Fruit fly (Drosophila melanogaster): Measurements from ENCODE around the gene PKD.

Gene PKD

DNA sequence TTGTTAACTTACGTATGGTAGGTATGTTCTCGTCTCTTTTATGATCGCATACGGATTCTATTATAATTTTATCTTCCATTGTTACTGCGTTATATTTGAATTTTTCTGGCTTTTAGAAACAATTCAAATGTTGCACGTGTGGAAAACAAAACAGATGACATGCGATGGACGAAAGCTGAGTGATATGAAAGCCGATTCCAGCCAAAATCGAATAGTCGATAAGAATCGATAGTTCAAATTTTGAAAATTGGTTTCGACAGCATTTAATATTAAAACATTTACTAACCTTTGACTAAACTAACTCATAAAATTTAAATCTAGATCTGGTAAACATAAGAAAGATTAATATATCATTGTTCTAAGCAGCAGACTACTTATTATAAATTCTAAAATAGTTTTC, 12.6 kb downstream of the PKD start, which contains the start of gene Polr1E:
Gene Polr1E (minus strand): TSS at position 160 of the 400 bp plus-strand sequence.
- TF ChIP-seq CG34376 (GFP tag; optimal IDR thresholded peaks at IDR 0.05), result no peak
- TF ChIP-seq sna (GFP tag; IDR thresholded peaks at IDR 0.05; ENCODE audit: partially characterized antibody), result peak; percentile 35; the same call in 1 of the 2 replicates
- peak; percentile 0 for TF ChIP-seq CG15601 (tag; optimal IDR thresholded peaks at IDR 0.05)
- TF ChIP-seq CG10147 (GFP tag; optimal IDR thresholded peaks at IDR 0.05), result peak; percentile 9
- TF ChIP-seq sens (GFP tag), result peak; percentile 70
- peak; percentile 94 for TF ChIP-seq E2f2 (GFP tag; IDR thresholded peaks at IDR 0.05)
- peak; percentile 57 for TF ChIP-seq gro (GFP tag; optimal IDR thresholded peaks at IDR 0.05)
- no peak for TF ChIP-seq Trl (optimal IDR thresholded peaks at IDR 0.05)
- TF ChIP-seq Trl (GFP tag; optimal IDR thresholded peaks at IDR 0.05), result no peak
- TF ChIP-seq CG7357 (GFP tag; IDR thresholded peaks at IDR 0.05), result no peak
- peak; percentile 12 for TF ChIP-seq CG8924 (tag; optimal IDR thresholded peaks at IDR 0.05)
- TF ChIP-seq CG2116 (GFP tag; optimal IDR thresholded peaks at IDR 0.05), result peak; percentile 65
- peak; percentile 60 for TF ChIP-seq trem (tag; optimal IDR thresholded peaks at IDR 0.05)
- TF ChIP-seq CrebB (tag; optimal IDR thresholded peaks at IDR 0.05), result peak; percentile 8
- no peak for TF ChIP-seq odd (GFP tag; optimal IDR thresholded peaks at IDR 0.05)
- no peak for TF ChIP-seq abd-A (tag; optimal IDR thresholded peaks at IDR 0.05)
- peak; percentile 30 for TF ChIP-seq Mad (GFP tag; optimal IDR thresholded peaks at IDR 0.05)
- peak; percentile 41 for TF ChIP-seq HmgZ (tag; optimal IDR thresholded peaks at IDR 0.05)
- TF ChIP-seq dm (GFP tag; optimal IDR thresholded peaks at IDR 0.05), result peak; percentile 99
- peak; percentile 37 for TF ChIP-seq CG30020 (tag; optimal IDR thresholded peaks at IDR 0.05)
- TF ChIP-seq CG14667 (GFP tag; IDR thresholded peaks at IDR 0.05), result no peak
- TF ChIP-seq NfI (GFP tag; optimal IDR thresholded peaks at IDR 0.05), result no peak
- no peak for TF ChIP-seq Nf-YA (GFP tag; IDR thresholded peaks at IDR 0.05)
- peak; percentile 60 for TF ChIP-seq CoRest (tag; optimal IDR thresholded peaks at IDR 0.05)
- TF ChIP-seq CG10543 (GFP tag; optimal IDR thresholded peaks at IDR 0.05), result no peak
- peak; percentile 44; the same call in 1 of the 2 replicates for TF ChIP-seq nerfin-2 (GFP tag; IDR thresholded peaks at IDR 0.05; ENCODE audit: partially characterized antibody)
- no peak for TF ChIP-seq CG13775 (GFP tag; optimal IDR thresholded peaks at IDR 0.05)
- TF ChIP-seq CG6272 (GFP tag; IDR thresholded peaks at IDR 0.05), result no peak
- TF ChIP-seq twi (tag; optimal IDR thresholded peaks at IDR 0.05), result peak; percentile 49
- peak; percentile 18 for TF ChIP-seq CG12391 (tag; optimal IDR thresholded peaks at IDR 0.05)
- no peak for TF ChIP-seq Tbp (GFP tag; optimal IDR thresholded peaks at IDR 0.05)
- TF ChIP-seq lilli (GFP tag; optimal IDR thresholded peaks at IDR 0.05), result peak; percentile 11
- TF ChIP-seq h (optimal IDR thresholded peaks at IDR 0.05), result no peak
- TF ChIP-seq inv (GFP tag; IDR thresholded peaks at IDR 0.05; ENCODE audit: partially characterized antibody), result peak; percentile 57
- peak; percentile 99 for TF ChIP-seq stwl (tag; optimal IDR thresholded peaks at IDR 0.05)
- 0 out of 2 replicates have a peak, but pooled peaks have one; percentile 36 for TF ChIP-seq CG42726 (GFP tag; IDR thresholded peaks at IDR 0.05; ENCODE audit: partially characterized antibody)
- TF ChIP-seq CG7963 (GFP tag; IDR thresholded peaks at IDR 0.05; ENCODE audit: partially characterized antibody), result peak; percentile 67; the same call in 2 of the 3 replicates
- peak; percentile 63; the same call in 1 of the 3 replicates for TF ChIP-seq CG2199 (GFP tag; IDR thresholded peaks at IDR 0.05)
- no peak for TF ChIP-seq H15 (GFP tag; IDR thresholded peaks at IDR 0.05)
- peak; percentile 26; the same call in 1 of the 2 replicates for TF ChIP-seq chm (GFP tag; IDR thresholded peaks at IDR 0.05)
- TF ChIP-seq Bgb (GFP tag; IDR thresholded peaks at IDR 0.05; ENCODE audit: partially characterized antibody), result peak; percentile 80
- no peak for TF ChIP-seq tio (GFP tag; optimal IDR thresholded peaks at IDR 0.05)
- TF ChIP-seq MBD-R2 (GFP tag; IDR thresholded peaks at IDR 0.05), result peak; percentile 97
- no peak for TF ChIP-seq CG30431 (GFP tag; optimal IDR thresholded peaks at IDR 0.05)
- no peak for TF ChIP-seq CG12942 (GFP tag; optimal IDR thresholded peaks at IDR 0.05)
- TF ChIP-seq psq (GFP tag; optimal IDR thresholded peaks at IDR 0.05), result no peak
- TF ChIP-seq Blimp-1 (GFP tag; optimal IDR thresholded peaks at IDR 0.05), result no peak
- no peak for TF ChIP-seq mirr (GFP tag; optimal IDR thresholded peaks at IDR 0.05)
- TF ChIP-seq knrl (GFP tag; IDR thresholded peaks at IDR 0.05; ENCODE audit: partially characterized antibody), result peak; percentile 52; the same call in 2 of the 3 replicates
- TF ChIP-seq CG18011 (GFP tag; optimal IDR thresholded peaks at IDR 0.05), result peak; percentile 99
- TF ChIP-seq CG14710 (tag; optimal IDR thresholded peaks at IDR 0.05), result peak; percentile 40
